Fruit fly (Drosophila melanogaster): Measurements from ENCODE around the gene Lectin-galC1.
A peak's percentile ranks its signal among the peaks of the same experiment; 100 is the strongest.

Lectin-galC1 gene

DNA sequence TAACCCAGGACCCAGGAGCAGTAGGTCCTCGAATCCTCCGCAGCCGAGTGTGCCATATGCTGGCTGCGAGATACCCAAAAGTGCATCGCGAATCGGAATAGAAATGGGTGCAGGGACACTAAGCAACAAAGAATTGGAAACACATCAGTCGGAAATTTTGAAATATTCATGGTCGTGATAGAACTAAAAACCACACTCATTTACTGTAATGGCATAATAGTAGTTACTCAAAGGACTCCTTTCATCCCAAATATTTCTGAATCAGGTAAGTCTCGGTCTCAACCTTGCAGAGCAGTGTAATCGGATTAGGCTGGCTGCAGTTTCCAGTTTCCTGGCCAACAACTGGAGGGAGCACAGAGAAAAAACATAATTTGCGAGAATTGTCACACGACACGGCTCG is 41.1 kb upstream of the Lectin-galC1 start (continued):
- no peak for TF ChIP-seq Asciz (GFP tag; optimal IDR thresholded peaks at IDR 0.05)
- peak; percentile 13 for TF ChIP-seq Hsf (GFP tag; optimal IDR thresholded peaks at IDR 0.05)
- TF ChIP-seq CG6654 (GFP tag; optimal IDR thresholded peaks at IDR 0.05): no peak
- peak; percentile 48 for TF ChIP-seq fd96Cb (tag; optimal IDR thresholded peaks at IDR 0.05)
- TF ChIP-seq CG8290 (GFP tag; optimal IDR thresholded peaks at IDR 0.05): no peak
- peak in 1 of 2 experiments; percentile 2 for TF ChIP-seq CG8290 (tag; optimal IDR thresholded peaks at IDR 0.05)
- TF ChIP-seq insv (GFP tag; optimal IDR thresholded peaks at IDR 0.05): no peak
- TF ChIP-seq Sry-β (GFP tag; optimal IDR thresholded peaks at IDR 0.05): no peak
- TF ChIP-seq CG2199 (GFP tag; IDR thresholded peaks at IDR 0.05): no peak
- no peak for TF ChIP-seq luna (GFP tag; optimal IDR thresholded peaks at IDR 0.05)
- no peak for TF ChIP-seq CG6765 (GFP tag; optimal IDR thresholded peaks at IDR 0.05)
- no peak for TF ChIP-seq schlank (tag; optimal IDR thresholded peaks at IDR 0.05)
- peak; percentile 73 for TF ChIP-seq dmrt11E (tag; optimal IDR thresholded peaks at IDR 0.05)
- TF ChIP-seq HHEX (GFP tag; optimal IDR thresholded peaks at IDR 0.05): no peak
- TF ChIP-seq gcm (GFP tag; optimal IDR thresholded peaks at IDR 0.05): no peak
- no peak for TF ChIP-seq Dll (GFP tag; IDR thresholded peaks at IDR 0.05; ENCODE audit: partially characterized antibody)
- no peak for TF ChIP-seq CG32767 (GFP tag; IDR thresholded peaks at IDR 0.05)
- no peak for TF ChIP-seq CG11398 (GFP tag; optimal IDR thresholded peaks at IDR 0.05)
- no peak for TF ChIP-seq CG9215 (GFP tag; IDR thresholded peaks at IDR 0.05)
- TF ChIP-seq z (GFP tag; IDR thresholded peaks at IDR 0.05): no peak
- no peak for TF ChIP-seq CG30020 (tag; optimal IDR thresholded peaks at IDR 0.05)
- peak; percentile 34; the same call in 1 of the 3 replicates for TF ChIP-seq H15 (GFP tag; IDR thresholded peaks at IDR 0.05)
- TF ChIP-seq Fer2 (tag; optimal IDR thresholded peaks at IDR 0.05): no peak
- no peak for TF ChIP-seq Vsx1 (GFP tag; optimal IDR thresholded peaks at IDR 0.05)
- no peak for TF ChIP-seq gce (GFP tag; IDR thresholded peaks at IDR 0.05)
- TF ChIP-seq sisA (GFP tag; IDR thresholded peaks at IDR 0.05): no peak; the same call in 1 of the 2 replicates
- no peak for TF ChIP-seq Dip3 (GFP tag; optimal IDR thresholded peaks at IDR 0.05)
- TF ChIP-seq bbx (GFP tag; IDR thresholded peaks at IDR 0.05; ENCODE audit: partially characterized antibody): no peak
- TF ChIP-seq NfI (GFP tag; optimal IDR thresholded peaks at IDR 0.05): no peak
- peak; percentile 14; the same call in 1 of the 2 replicates for TF ChIP-seq CG32772 (GFP tag; IDR thresholded peaks at IDR 0.05)
- no peak for TF ChIP-seq CG12236 (GFP tag; optimal IDR thresholded peaks at IDR 0.05)
- no peak for TF ChIP-seq CG8089 (GFP tag; optimal IDR thresholded peaks at IDR 0.05)
- TF ChIP-seq CG1832 (GFP tag; optimal IDR thresholded peaks at IDR 0.05): no peak
- TF ChIP-seq grn (GFP tag; optimal IDR thresholded peaks at IDR 0.05): no peak
- no peak for TF ChIP-seq Usf (GFP tag; optimal IDR thresholded peaks at IDR 0.05)
- TF ChIP-seq rib (GFP tag; IDR thresholded peaks at IDR 0.05): no peak
- TF ChIP-seq CG9817 (tag; optimal IDR thresholded peaks at IDR 0.05): no peak
- peak; percentile 76 for TF ChIP-seq ci (GFP tag; IDR thresholded peaks at IDR 0.05)
- TF ChIP-seq hth (optimal IDR thresholded peaks at IDR 0.05): no peak
- TF ChIP-seq GATAe (GFP tag; conservative IDR thresholded peaks at IDR 0.05): no peak
- TF ChIP-seq cato (GFP tag; optimal IDR thresholded peaks at IDR 0.05; ENCODE audit: borderline replicate concordance): no peak
- TF ChIP-seq CG7786 (GFP tag; optimal IDR thresholded peaks at IDR 0.05): no peak
- TF ChIP-seq CG11504 (tag; optimal IDR thresholded peaks at IDR 0.05): peak; percentile 15
- no peak for TF ChIP-seq pho (GFP tag; optimal IDR thresholded peaks at IDR 0.05)
- TF ChIP-seq sqz (GFP tag; optimal IDR thresholded peaks at IDR 0.05): no peak
- no peak for TF ChIP-seq MTF-1 (GFP tag; optimal IDR thresholded peaks at IDR 0.05; ENCODE audit: borderline replicate concordance)
- TF ChIP-seq Myb (GFP tag; optimal IDR thresholded peaks at IDR 0.05): no peak
- TF ChIP-seq BtbVII (GFP tag; optimal IDR thresholded peaks at IDR 0.05): no peak
- no peak for TF ChIP-seq Mad (GFP tag; optimal IDR thresholded peaks at IDR 0.05)
- TF ChIP-seq Scr (GFP tag; IDR thresholded peaks at IDR 0.05; ENCODE audit: partially characterized antibody): no peak
- no peak for TF ChIP-seq CG13894 (tag; optimal IDR thresholded peaks at IDR 0.05)
- TF ChIP-seq CG1233 (GFP tag; optimal IDR thresholded peaks at IDR 0.05): no peak

Measured in whole organism, embryonic.